Worm (Caenorhabditis elegans): Measurements from ENCODE around the gene ags-3.

ags-3 gene

DNA sequence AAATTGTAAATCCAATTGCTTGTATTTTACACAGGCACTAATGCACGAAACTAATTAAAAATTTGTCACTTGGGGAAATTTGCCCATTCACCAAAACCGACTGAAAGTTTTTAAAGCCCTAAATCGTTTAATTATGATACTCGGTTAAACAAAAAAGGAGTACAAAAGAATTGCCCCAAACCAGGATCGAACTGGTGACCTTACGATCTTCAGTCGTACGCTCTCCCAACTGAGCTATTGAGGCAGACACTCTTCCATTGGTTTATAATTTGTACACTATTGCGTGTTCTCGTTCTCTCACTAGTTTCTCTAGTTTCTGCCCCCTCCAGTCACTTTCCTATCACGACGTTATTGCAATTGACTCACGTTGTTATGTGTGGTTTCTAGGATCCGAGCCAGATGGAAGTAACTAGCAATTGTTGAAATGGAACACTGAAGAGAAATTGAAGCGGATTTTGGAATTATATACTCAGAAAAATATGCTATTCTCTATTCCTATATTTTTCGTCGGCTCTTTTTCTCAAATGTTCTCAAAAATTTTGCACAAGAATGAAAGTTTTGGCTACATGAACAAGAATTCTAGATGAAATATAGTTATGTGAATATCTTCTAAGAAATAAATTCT is 15.9 kb upstream of the ags-3 start (continued):
- TF ChIP-seq lin-15B (tag; optimal IDR thresholded peaks at IDR 0.05) (no peak), nhr-76 (tag; optimal IDR thresholded peaks at IDR 0.05) (no peak), lin-39 (tag; optimal IDR thresholded peaks at IDR 0.05) (no peak), pax-3 (tag; optimal IDR thresholded peaks at IDR 0.05) (no peak), swsn-7 (tag; optimal IDR thresholded peaks at IDR 0.05) (peak; percentile 49), lir-3 (tag; optimal IDR thresholded peaks at IDR 0.05; ENCODE audit: poor library complexity) (peak; percentile 45), nhr-20 (tag; optimal IDR thresholded peaks at IDR 0.05) (peak; percentile 48), isw-1 (GFP tag; IDR thresholded peaks at IDR 0.05) (no peak), irx-1 (tag; optimal IDR thresholded peaks at IDR 0.05) (no peak), egl-27 (tag; optimal IDR thresholded peaks at IDR 0.05) (no peak), hpl-2 (GFP tag; optimal IDR thresholded peaks at IDR 0.05) (no peak), alr-1 (tag; optimal IDR thresholded peaks at IDR 0.05; ENCODE audit: borderline replicate concordance) (no peak), zip-4 (GFP tag; optimal IDR thresholded peaks at IDR 0.05) (no peak), ceh-82 (tag; optimal IDR thresholded peaks at IDR 0.05) (peak in 2 of 3 experiments; percentile 17 to 44), ets-5 (GFP tag; IDR thresholded peaks at IDR 0.05) (no peak), elt-2 (tag; optimal IDR thresholded peaks at IDR 0.05) (peak; percentile 49), ceh-90 (tag; optimal IDR thresholded peaks at IDR 0.05) (no peak), nhr-19 (GFP tag; conservative IDR thresholded peaks at IDR 0.05) (peak; percentile 57), sptf-1 (tag; optimal IDR thresholded peaks at IDR 0.05) (no peak), nhr-11 (tag; optimal IDR thresholded peaks at IDR 0.05) (no peak), nhr-28 (tag; optimal IDR thresholded peaks at IDR 0.05) (no peak), nhr-71 (tag; optimal IDR thresholded peaks at IDR 0.05) (peak; percentile 56), pag-3 (tag; optimal IDR thresholded peaks at IDR 0.05; ENCODE audit: borderline replicate concordance, insufficient read depth) (no peak), hlh-17 (GFP tag; optimal IDR thresholded peaks at IDR 0.05; ENCODE audit: borderline replicate concordance) (no peak), fkh-10 (GFP tag; optimal IDR thresholded peaks at IDR 0.05) (no peak), tlp-1 (tag; optimal IDR thresholded peaks at IDR 0.05) (no peak), dpl-1 (GFP tag; optimal IDR thresholded peaks at IDR 0.05) (no peak), mep-1 (tag; optimal IDR thresholded peaks at IDR 0.05) (peak; percentile 4), ces-1 (GFP tag; optimal IDR thresholded peaks at IDR 0.05) (no peak), C04F5.9 (tag; optimal IDR thresholded peaks at IDR 0.05) (no peak), lin-14 (GFP tag; optimal IDR thresholded peaks at IDR 0.05) (peak; percentile 39), ztf-4 (tag; optimal IDR thresholded peaks at IDR 0.05) (peak; percentile 12), sox-4 (tag; optimal IDR thresholded peaks at IDR 0.05) (no peak), ceh-88 (GFP tag; IDR thresholded peaks at IDR 0.05) (no peak), mdl-1 (tag; optimal IDR thresholded peaks at IDR 0.05) (peak in 1 of 2 experiments; percentile 13), unc-62 (GFP tag; optimal IDR thresholded peaks at IDR 0.05) (no peak), ztf-11 (tag; optimal IDR thresholded peaks at IDR 0.05) (no peak), efl-1 (optimal IDR thresholded peaks at IDR 0.05) (peak in 1 of 2 experiments; percentile 5), efl-1 (GFP tag; optimal IDR thresholded peaks at IDR 0.05 in 1 of 2) (peak in 1 of 2 experiments; percentile 90), mab-9 (GFP tag; IDR thresholded peaks at IDR 0.05) (no peak), unc-98 (GFP tag; IDR thresholded peaks at IDR 0.05) (no peak), lsy-2 (tag; optimal IDR thresholded peaks at IDR 0.05) (peak in 1 of 2 experiments; percentile 50), nhr-84 (tag; optimal IDR thresholded peaks at IDR 0.05) (no peak), zag-1 (tag; optimal IDR thresholded peaks at IDR 0.05) (no peak)

All from whole organism, L1 larva.